Fruit fly (Drosophila melanogaster) whole organism, pupa: ENCODE measurements around the gene CG11768.

Source experiments
- CG10348 ChIP-seq: fragments of 200-800 bp; sonication (Bioruptor generic); IDR thresholded peaks from 2 replicates; pipeline ENCODE4 v1.3.6; 2022; ENCODE audit warnings: missing biosample characterization, missing genetic modification characterization
- CG12605 ChIP-seq: fragments of 200-800 bp; sonication (Bioruptor generic); IDR thresholded peaks from 2 replicates; pipeline ENCODE4 v1.3.6; 2022; ENCODE audit warnings: missing biosample characterization, missing genetic modification characterization
- CG13204 ChIP-seq: fragments of 200-800 bp; sonication (Bioruptor generic); optimal IDR thresholded peaks from 2 replicates; lab custom pipeline; 2018; ENCODE audit warnings: missing biosample characterization, mild to moderate bottlenecking, missing genetic modification characterization, moderate library complexity
- CG14655 ChIP-seq: fragments of 200-800 bp; sonication (Bioruptor generic); optimal IDR thresholded peaks from 3 replicates; lab custom pipeline; 2017; ENCODE audit warnings: mild to moderate bottlenecking, missing biosample characterization, missing genetic modification reagents, missing genetic modification characterization
- CG15710 ChIP-seq: fragments of 200-800 bp; sonication (Bioruptor generic); optimal IDR thresholded peaks from 2 replicates; lab custom pipeline; 2018; ENCODE audit warnings: missing biosample characterization, mild to moderate bottlenecking, missing genetic modification characterization, moderate library complexity
- CG17806 ChIP-seq: fragments of 200-800 bp; sonication (Bioruptor generic); optimal IDR thresholded peaks from 2 replicates; lab custom pipeline; 2018; ENCODE audit warnings: missing biosample characterization, mild to moderate bottlenecking, missing genetic modification characterization, moderate library complexity
- CG32121 ChIP-seq: fragments of 200-800 bp; sonication (Bioruptor generic); IDR thresholded peaks from 2 replicates; pipeline ENCODE4 v1.3.6; 2022; ENCODE audit warnings: missing biosample characterization, missing genetic modification characterization
- CG34367 ChIP-seq: fragments of 200-800 bp; sonication (Bioruptor generic); optimal IDR thresholded peaks from 2 replicates; lab custom pipeline; 2018; ENCODE audit warnings: missing biosample characterization, mild to moderate bottlenecking, missing genetic modification characterization
- CG4496 ChIP-seq: fragments of 200-800 bp; sonication (Bioruptor generic); IDR thresholded peaks from 3 replicates; pipeline ENCODE4 v1.3.6; 2022; ENCODE audit warnings: missing biosample characterization, missing genetic modification characterization
- CG8159 ChIP-seq: fragments of 200-800 bp; sonication (Bioruptor generic); optimal IDR thresholded peaks from 3 replicates; lab custom pipeline; 2018; ENCODE audit warnings: missing biosample characterization, mild to moderate bottlenecking, missing genetic modification characterization, moderate library complexity
- CG8301 ChIP-seq: fragments of 200-800 bp; sonication (Bioruptor generic); optimal IDR thresholded peaks from 2 replicates; lab custom pipeline; 2018; ENCODE audit warnings: missing biosample characterization, mild to moderate bottlenecking, missing genetic modification characterization
- CG9948 ChIP-seq: fragments of 200-800 bp; sonication (Bioruptor generic); optimal IDR thresholded peaks from 2 replicates; lab custom pipeline; 2018; ENCODE audit warnings: missing biosample characterization, mild to moderate bottlenecking, missing genetic modification characterization, moderate library complexity
- D1 ChIP-seq: fragments of 200-800 bp; sonication (Bioruptor generic); optimal IDR thresholded peaks from 2 replicates; lab custom pipeline; 2018; ENCODE audit warnings: missing biosample characterization, mild to moderate bottlenecking, missing genetic modification characterization, moderate library complexity
- EcR ChIP-seq: fragments of 200-800 bp; sonication (Bioruptor generic); optimal IDR thresholded peaks from 3 replicates; lab custom pipeline; 2019; ENCODE audit warnings: missing biosample characterization, missing genetic modification characterization, mild to moderate bottlenecking, moderate library complexity, missing genetic modification reagents
- Ets98B ChIP-seq: fragments of 200-800 bp; sonication (Bioruptor generic); IDR thresholded peaks from 2 replicates; pipeline ENCODE4 v1.3.6; 2022; ENCODE audit warnings: missing biosample characterization, missing genetic modification characterization
- Pif1A ChIP-seq: fragments of 200-800 bp; sonication (Bioruptor generic); optimal IDR thresholded peaks from 3 replicates; lab custom pipeline; 2016; ENCODE audit warnings: missing biosample characterization, missing genetic modification characterization
- Pif1B ChIP-seq: fragments of 200-800 bp; sonication (Bioruptor generic); optimal IDR thresholded peaks from 3 replicates; lab custom pipeline; 2016; ENCODE audit warnings: missing biosample characterization, missing genetic modification characterization
- Snoo ChIP-seq: fragments of 200-800 bp; sonication (Bioruptor generic); optimal IDR thresholded peaks from 3 replicates; lab custom pipeline; 2017; ENCODE audit warnings: missing biosample characterization, mild to moderate bottlenecking, missing genetic modification characterization, inconsistent platforms
- fd96Ca ChIP-seq: fragments of 200-800 bp; sonication (Bioruptor generic); IDR thresholded peaks from 3 replicates; pipeline ENCODE4 v1.3.6; 2022; ENCODE audit warnings: missing biosample characterization, missing genetic modification characterization
- gl ChIP-seq: fragments of 200-800 bp; sonication (Bioruptor generic); optimal IDR thresholded peaks from 2 replicates; lab custom pipeline; 2018; ENCODE audit warnings: missing biosample characterization, mild to moderate bottlenecking, missing genetic modification characterization
- rn ChIP-seq: fragments of 200-800 bp; sonication (Bioruptor generic); IDR thresholded peaks from 2 replicates; pipeline ENCODE4 v1.3.6; 2022; ENCODE audit warnings: missing biosample characterization, missing genetic modification characterization

CG11768 gene

DNA sequence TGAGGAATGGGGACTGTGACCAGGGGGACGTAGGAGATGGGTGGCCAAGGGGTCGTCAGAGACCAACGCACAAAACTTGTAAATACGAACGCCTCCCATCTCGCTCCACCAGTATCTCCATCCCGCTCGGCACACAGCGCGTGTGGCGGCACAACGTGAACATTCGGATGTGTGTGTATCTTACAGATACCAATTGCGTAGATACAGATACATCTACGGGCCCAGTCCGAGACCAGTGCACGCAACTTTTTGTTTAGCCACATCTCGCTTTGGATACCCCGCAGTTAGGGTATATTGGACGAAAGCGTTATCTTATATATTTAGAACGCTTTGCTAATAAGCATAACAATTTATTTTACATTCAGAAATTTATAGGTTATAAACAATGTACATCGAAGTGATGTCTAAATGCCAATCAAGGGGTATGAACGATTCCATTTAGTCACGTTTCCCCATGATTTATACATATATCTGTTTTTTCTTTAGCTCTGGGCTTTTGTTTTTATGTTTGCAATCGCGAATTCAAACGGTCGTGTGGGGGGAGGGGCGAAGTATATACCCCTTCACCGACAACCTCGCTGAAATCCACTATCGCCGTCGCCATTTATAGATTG, 43.4 kb upstream of the CG11768 start:
- TF ChIP-seq CG8159 (tag; lab: Kevin White, UChicago), result peak; percentile 99
- TF ChIP-seq gl (tag; lab: Kevin White, UChicago), result peak; percentile 96
- TF ChIP-seq CG13204 (GFP tag; lab: Kevin White, UChicago), result peak; percentile 95
- TF ChIP-seq fd96Ca (GFP tag; lab: Robert Waterston, UW), result peak; percentile 99
- peak; percentile 99 for TF ChIP-seq CG32121 (GFP tag; lab: Robert Waterston, UW)
- peak; percentile 98 for TF ChIP-seq CG10348 (GFP tag; lab: Robert Waterston, UW)
- TF ChIP-seq Ets98B (GFP tag; lab: Robert Waterston, UW), result peak; percentile 99
- peak; percentile 99 for TF ChIP-seq CG15710 (tag; lab: Kevin White, UChicago)
- peak; percentile 99 for TF ChIP-seq CG34367 (tag; lab: Kevin White, UChicago)
- TF ChIP-seq CG14655 (GFP tag; lab: Kevin White, UChicago), result peak; percentile 99
- TF ChIP-seq Pif1B (GFP tag; lab: Kevin White, UChicago), result peak; percentile 99
- TF ChIP-seq CG17806 (tag; lab: Kevin White, UChicago), result peak; percentile 99
- TF ChIP-seq CG8301 (tag; lab: Kevin White, UChicago), result peak; percentile 99
- TF ChIP-seq D1 (tag; lab: Kevin White, UChicago), result peak; percentile 98
- peak; percentile 85 for TF ChIP-seq EcR (GFP tag; lab: Kevin White, UChicago)
- TF ChIP-seq Pif1A (GFP tag; lab: Kevin White, UChicago), result peak; percentile 99
- TF ChIP-seq CG9948 (tag; lab: Kevin White, UChicago), result peak; percentile 99
- TF ChIP-seq rn (GFP tag; lab: Robert Waterston, UW), result peak; percentile 98
- TF ChIP-seq Snoo (tag; lab: Kevin White, UChicago), result peak; percentile 96
- peak; percentile 98 for TF ChIP-seq CG12605
- TF ChIP-seq CG4496, result peak; percentile 99

DNA sequence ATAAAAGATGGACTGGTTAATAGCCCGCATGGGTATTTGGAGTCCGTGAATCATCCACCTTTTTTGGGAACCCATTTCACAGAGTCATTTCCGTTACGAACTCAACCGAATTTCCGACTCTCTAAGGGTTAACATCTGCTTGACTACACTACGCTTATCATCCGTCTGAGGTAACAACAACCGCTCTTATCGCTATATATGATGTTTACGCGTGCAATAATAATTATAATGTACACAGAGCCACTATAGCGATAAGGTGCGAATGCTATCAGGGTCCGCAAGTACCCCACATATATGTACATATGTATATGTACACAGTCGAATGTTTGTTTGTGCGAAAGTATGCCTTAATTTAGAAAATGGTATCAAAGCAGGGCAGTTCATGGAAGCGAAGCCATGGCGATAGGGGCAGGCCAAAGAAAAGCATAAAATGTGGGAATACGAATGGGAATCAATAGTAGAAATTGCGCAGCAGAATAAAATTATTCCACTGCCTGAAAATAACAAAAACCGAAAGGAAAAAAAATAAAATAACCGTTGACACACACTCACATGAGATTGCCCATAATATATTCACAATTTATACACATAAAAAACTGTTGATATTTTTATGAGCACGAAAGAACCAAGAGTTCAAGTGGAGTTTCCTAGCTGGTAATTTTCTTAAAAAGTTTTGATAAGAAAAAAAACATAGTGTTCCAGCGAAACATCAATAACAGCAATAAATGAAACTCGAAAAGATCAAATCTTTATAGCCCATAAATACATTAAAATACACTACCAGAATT, 42.6 kb upstream of the CG11768 start:
- TF ChIP-seq rn (GFP tag; lab: Robert Waterston, UW) (peak; percentile 39; the same call in 1 of the 2 replicates), Ets98B (GFP tag; lab: Robert Waterston, UW) (peak; percentile 54), Snoo (tag; lab: Kevin White, UChicago) (no peak), CG9948 (tag; lab: Kevin White, UChicago) (peak; percentile 87), CG8159 (tag; lab: Kevin White, UChicago) (peak; percentile 32), EcR (GFP tag; lab: Kevin White, UChicago) (peak; percentile 15), CG8301 (tag; lab: Kevin White, UChicago) (no peak), fd96Ca (GFP tag; lab: Robert Waterston, UW) (0 out of 3 replicates have a peak, but pooled peaks have one; percentile 26), CG13204 (GFP tag; lab: Kevin White, UChicago) (peak; percentile 28), CG15710 (tag; lab: Kevin White, UChicago) (peak; percentile 41), CG34367 (tag; lab: Kevin White, UChicago) (peak; percentile 7), CG17806 (tag; lab: Kevin White, UChicago) (peak; percentile 85), Pif1A (GFP tag; lab: Kevin White, UChicago) (peak; percentile 72), CG12605 (peak; percentile 36; the same call in 1 of the 2 replicates), CG32121 (GFP tag; lab: Robert Waterston, UW) (peak; percentile 46), CG4496 (peak; percentile 20), Pif1B (GFP tag; lab: Kevin White, UChicago) (peak; percentile 15), gl (tag; lab: Kevin White, UChicago) (peak; percentile 23), CG10348 (GFP tag; lab: Robert Waterston, UW) (no peak), D1 (tag; lab: Kevin White, UChicago) (peak; percentile 85), CG14655 (GFP tag; lab: Kevin White, UChicago) (peak; percentile 85)

DNA sequence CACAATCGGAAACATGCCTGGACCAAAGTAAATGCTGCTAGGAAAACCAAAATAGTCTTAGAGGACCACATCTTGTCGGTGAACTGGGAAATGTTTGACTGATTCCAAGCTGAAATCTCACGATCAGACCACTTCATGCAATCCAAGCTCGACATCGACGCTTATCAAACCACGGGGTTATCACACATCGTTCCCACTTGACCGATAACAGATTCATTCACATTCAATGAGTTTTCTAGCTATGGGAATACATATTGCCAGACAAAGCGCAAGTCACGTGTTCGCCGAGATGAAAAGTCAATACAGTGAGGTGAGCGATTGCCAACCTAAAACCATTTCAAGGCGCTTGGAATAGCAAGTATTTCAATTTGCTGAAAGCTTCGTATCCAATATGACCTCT, 41.7 kb upstream of the CG11768 start:
- TF ChIP-seq EcR (GFP tag; lab: Kevin White, UChicago) (peak; percentile 79), CG8159 (tag; lab: Kevin White, UChicago) (no peak)

DNA sequence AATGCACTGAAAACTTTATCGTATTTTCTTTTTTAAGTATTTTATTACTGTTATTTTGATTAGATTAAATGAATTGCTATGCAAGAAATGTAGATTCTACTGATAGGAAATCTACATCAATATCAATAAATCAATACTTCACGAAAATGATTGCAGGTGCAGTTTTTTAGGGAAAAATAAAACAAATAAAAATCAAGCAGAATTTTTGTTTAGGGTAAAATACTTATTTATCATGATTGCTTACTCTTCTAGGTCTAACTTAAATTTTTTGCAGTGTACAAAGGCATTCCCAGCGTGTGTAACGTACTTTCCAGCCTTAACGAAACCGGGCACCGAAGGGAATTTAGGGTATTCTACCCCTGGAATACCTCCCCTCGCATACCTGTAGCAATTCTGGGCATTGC, 40.5 kb upstream of the CG11768 start:
- TF ChIP-seq CG8159 (tag; lab: Kevin White, UChicago), result peak; percentile 82
- peak; percentile 70 for TF ChIP-seq CG15710 (tag; lab: Kevin White, UChicago)
- TF ChIP-seq gl (tag; lab: Kevin White, UChicago), result peak; percentile 27
- TF ChIP-seq CG10348 (GFP tag; lab: Robert Waterston, UW), result no peak
- TF ChIP-seq CG17806 (tag; lab: Kevin White, UChicago), result peak; percentile 78
- peak; percentile 40 for TF ChIP-seq D1 (tag; lab: Kevin White, UChicago)
- no peak for TF ChIP-seq CG13204 (GFP tag; lab: Kevin White, UChicago)
- no peak for TF ChIP-seq CG12605
- peak; percentile 19; the same call in 1 of the 3 replicates for TF ChIP-seq CG4496
- no peak for TF ChIP-seq rn (GFP tag; lab: Robert Waterston, UW)
- TF ChIP-seq CG9948 (tag; lab: Kevin White, UChicago), result peak; percentile 68
- peak; percentile 36 for TF ChIP-seq CG8301 (tag; lab: Kevin White, UChicago)
- no peak for TF ChIP-seq CG32121 (GFP tag; lab: Robert Waterston, UW)
- peak; percentile 62 for TF ChIP-seq CG34367 (tag; lab: Kevin White, UChicago)
- TF ChIP-seq Ets98B (GFP tag; lab: Robert Waterston, UW), result no peak
- TF ChIP-seq Snoo (tag; lab: Kevin White, UChicago), result peak; percentile 45
- TF ChIP-seq Pif1A (GFP tag; lab: Kevin White, UChicago), result no peak
